Worm (Caenorhabditis elegans): ENCODE data around the gene F42A6.6.

Gene F42A6.6

ce11 chrIV:3336585-3336984 is at the start of gene F42A6.6 (continued):
- TF ChIP-seq him-1 (tag; optimal IDR thresholded peaks at IDR 0.05) (peak; percentile 15), T07F8.4 (tag; optimal IDR thresholded peaks at IDR 0.05) (no peak), F39B2.1 (GFP tag; IDR thresholded peaks at IDR 0.05) (peak; percentile 75; the same call in 1 of the 2 replicates), F55B11.4 (tag; optimal IDR thresholded peaks at IDR 0.05; ENCODE audit: borderline replicate concordance, insufficient read depth) (no peak), rcor-1 (GFP tag; IDR thresholded peaks at IDR 0.05) (peak; percentile 75), ztf-6 (GFP tag; IDR thresholded peaks at IDR 0.05) (peak; percentile 52; the same call in 1 of the 2 replicates), ztf-26 (tag; optimal IDR thresholded peaks at IDR 0.05) (peak; percentile 25), lin-35 (GFP tag; optimal IDR thresholded peaks at IDR 0.05) (peak in 2 of 3 experiments; percentile 12 to 43), nfya-2 (GFP tag; IDR thresholded peaks at IDR 0.05) (no peak; the same call in 1 of the 2 replicates), F49E8.2 (tag; optimal IDR thresholded peaks at IDR 0.05; ENCODE audit: insufficient read depth) (peak; percentile 96), madf-6 (GFP tag; IDR thresholded peaks at IDR 0.05) (peak; percentile 82), egl-44 (GFP tag; IDR thresholded peaks at IDR 0.05) (no peak), hmg-1.2 (GFP tag; IDR thresholded peaks at IDR 0.05) (peak; percentile 60), egl-18 (GFP tag; IDR thresholded peaks at IDR 0.05) (0 out of 2 replicates have a peak, but pooled peaks have one; percentile 5), mcd-1 (GFP tag; IDR thresholded peaks at IDR 0.05) (peak; percentile 67), ama-1 (optimal IDR thresholded peaks at IDR 0.05) (no peak), ama-1 (GFP tag; optimal IDR thresholded peaks at IDR 0.05) (peak; percentile 16 to 77), Y56A3A.18 (GFP tag; IDR thresholded peaks at IDR 0.05) (peak; percentile 83; the same call in 1 of the 2 replicates), F23B12.7 (tag; optimal IDR thresholded peaks at IDR 0.05; ENCODE audit: insufficient read depth) (peak; percentile 48), B0261.1 (tag; optimal IDR thresholded peaks at IDR 0.05) (peak; percentile 31), ztf-18 (tag; optimal IDR thresholded peaks at IDR 0.05) (peak; percentile 37), nfya-1 (tag; optimal IDR thresholded peaks at IDR 0.05; ENCODE audit: borderline replicate concordance, insufficient read depth) (no peak), attf-5 (GFP tag; optimal IDR thresholded peaks at IDR 0.05) (peak; percentile 42), D2030.7 (GFP tag; IDR thresholded peaks at IDR 0.05) (peak; percentile 20; the same call in 1 of the 2 replicates), pha-4 (tag; optimal IDR thresholded peaks at IDR 0.05) (no peak), ztf-3 (GFP tag; optimal IDR thresholded peaks at IDR 0.05) (no peak), F22D6.2 (tag; optimal IDR thresholded peaks at IDR 0.05) (no peak), F52B5.7 (tag; optimal IDR thresholded peaks at IDR 0.05) (peak; percentile 93), ceh-91 (GFP tag; IDR thresholded peaks at IDR 0.05) (peak; percentile 47; the same call in 1 of the 2 replicates), F10E7.11 (tag; optimal IDR thresholded peaks at IDR 0.05) (peak; percentile 66), K12H6.12 (tag; optimal IDR thresholded peaks at IDR 0.05) (peak; percentile 51), C17E4.6 (GFP tag; IDR thresholded peaks at IDR 0.05) (peak; percentile 88; the same call in 1 of the 2 replicates), snpc-1.1 (tag; optimal IDR thresholded peaks at IDR 0.05; ENCODE audit: insufficient read depth) (no peak), ccch-3 (GFP tag; optimal IDR thresholded peaks at IDR 0.05) (no peak), lin-26 (GFP tag; IDR thresholded peaks at IDR 0.05) (peak; percentile 64), fkh-3 (tag; optimal IDR thresholded peaks at IDR 0.05) (peak; percentile 87), ets-4 (GFP tag; optimal IDR thresholded peaks at IDR 0.05) (peak; percentile 22), F37B4.10 (GFP tag; IDR thresholded peaks at IDR 0.05) (no peak), nhr-179 (tag; optimal IDR thresholded peaks at IDR 0.05) (peak; percentile 14), ekl-4 (GFP tag; IDR thresholded peaks at IDR 0.05) (peak; percentile 86), lir-1 (GFP tag; conservative IDR thresholded peaks at IDR 0.05) (0 out of 2 replicates have a peak, but pooled peaks have one; percentile 39), tbp1 (GFP tag; optimal IDR thresholded peaks at IDR 0.05) (peak; percentile 58), lin-40 (tag; optimal IDR thresholded peaks at IDR 0.05) (peak; percentile 4), madf-10 (tag; optimal IDR thresholded peaks at IDR 0.05) (no peak), xnd-1 (tag; optimal IDR thresholded peaks at IDR 0.05) (peak; percentile 32), mel-28 (tag; optimal IDR thresholded peaks at IDR 0.05; ENCODE audit: borderline replicate concordance) (peak; percentile 41), nhr-90 (tag; optimal IDR thresholded peaks at IDR 0.05) (peak; percentile 40), mxl-1 (tag; optimal IDR thresholded peaks at IDR 0.05) (no peak)

All from whole organism, young adult.